Worm (Caenorhabditis elegans) whole organism, L4 larva: Measurements from ENCODE around the gene srw-44.

Experiments used
- F10B5.3 ChIP-seq: sonication (generic microtip); optimal IDR thresholded peaks from 2 replicates; lab custom pipeline; 2016; ENCODE audit warnings: mild to moderate bottlenecking, missing genetic modification characterization, missing compliant biosample characterization
- F26F4.8 ChIP-seq: fragments of 200-800 bp; sonication (Bioruptor generic); conservative IDR thresholded peaks from 2 replicates; pipeline ENCODE4 v1.3.6; 2022; ENCODE audit warnings: missing genetic modification characterization, missing compliant biosample characterization
- R02D3.7 ChIP-seq: fragments of 150-350 bp; sonication (generic microtip); optimal IDR thresholded peaks from 3 replicates; lab custom pipeline; 2014; ENCODE audit warnings: missing biosample characterization, missing genetic modification characterization
- T26A8.4 ChIP-seq: fragments of 200-800 bp; sonication (Bioruptor generic); IDR thresholded peaks from 2 replicates; pipeline ENCODE4 v1.3.6; 2022; ENCODE audit warnings: missing genetic modification characterization, missing compliant biosample characterization
- aha-1 ChIP-seq: fragments of 150-350 bp; peaks from one replicate; lab custom pipeline; 2014; ENCODE audit warnings: missing biosample characterization, missing genetic modification characterization
- aly-2 ChIP-seq: sonication (generic microtip); optimal IDR thresholded peaks from 2 replicates; lab custom pipeline; 2018; ENCODE audit warnings: missing biosample characterization, missing genetic modification characterization
- ceh-28 ChIP-seq: fragments of 150-350 bp; optimal IDR thresholded peaks from 2 replicates; lab custom pipeline; 2014; ENCODE audit warnings: missing biosample characterization, missing genetic modification reagents, missing genetic modification characterization
- ceh-44 ChIP-seq: fragments of 200-800 bp; sonication (Bioruptor generic); IDR thresholded peaks from 2 replicates; pipeline ENCODE4 v1.3.6; 2022; ENCODE audit warnings: missing genetic modification reagents, missing genetic modification characterization, missing compliant biosample characterization
- ceh-82 ChIP-seq: sonication (generic microtip); optimal IDR thresholded peaks from 2 replicates; lab custom pipeline; 2017; ENCODE audit warnings: missing biosample characterization, missing genetic modification characterization
- daf-12 ChIP-seq: fragments of 150-350 bp; optimal IDR thresholded peaks from 2 replicates; lab custom pipeline; 2014; ENCODE audit warnings: missing biosample characterization, missing genetic modification reagents, missing genetic modification characterization
- daf-19 ChIP-seq: fragments of 200-800 bp; sonication (Bioruptor generic); conservative IDR thresholded peaks from 2 replicates; pipeline ENCODE4 v1.3.6; 2022; ENCODE audit warnings: missing genetic modification characterization, missing compliant biosample characterization
- daf-8 ChIP-seq: fragments of 200-800 bp; sonication (Bioruptor generic); IDR thresholded peaks from 2 replicates; pipeline ENCODE4 v1.3.6; 2022; ENCODE audit warnings: missing genetic modification characterization, missing compliant biosample characterization
- dmd-8 ChIP-seq: fragments of 200-800 bp; sonication (Bioruptor generic); IDR thresholded peaks from 2 replicates; pipeline ENCODE4 v1.3.6; 2022; ENCODE audit warnings: missing genetic modification characterization, missing compliant biosample characterization
- fos-1 ChIP-seq: fragments of 150-350 bp; optimal IDR thresholded peaks from 2 replicates; lab custom pipeline; 2014; ENCODE audit warnings: missing biosample characterization, missing genetic modification characterization
- lin-15B ChIP-seq: fragments of 150-350 bp; sonication (generic microtip); optimal IDR thresholded peaks from 3 replicates; lab custom pipeline; 2014; ENCODE audit warnings: missing biosample characterization, missing genetic modification characterization
- lin-39 ChIP-seq: fragments of 150-350 bp; optimal IDR thresholded peaks from 2 replicates; lab custom pipeline; 2014; ENCODE audit warnings: missing biosample characterization, missing genetic modification reagents, missing genetic modification characterization
- lsy-2 ChIP-seq, 2 experiments: fragments of 150-350 bp in 1 of 2; sonication (generic microtip) in 1 of 2; optimal IDR thresholded peaks; 2 replicates each; lab custom pipeline; 2014 to 2017; ENCODE audit warnings: missing biosample characterization in 2 of 2, missing genetic modification characterization in 2 of 2
- madf-5 ChIP-seq, 2 experiments: fragments of 200-800 bp; sonication (Bioruptor generic); IDR thresholded peaks; 2 replicates each; pipeline ENCODE4 v1.3.6; 2022; ENCODE audit warnings: missing compliant biosample characterization in 2 of 2, missing genetic modification characterization in 2 of 2
- madf-9 ChIP-seq: fragments of 200-800 bp; sonication (Bioruptor generic); conservative IDR thresholded peaks from 2 replicates; pipeline ENCODE4 v1.3.6; 2022; ENCODE audit warnings: missing genetic modification reagents, missing genetic modification characterization, missing compliant biosample characterization
- mep-1 ChIP-seq: fragments of 150-350 bp; sonication (generic microtip); optimal IDR thresholded peaks from 3 replicates; lab custom pipeline; 2014; ENCODE audit warnings: missing biosample characterization, missing genetic modification characterization
- nhr-25 ChIP-seq: sonication (generic microtip); optimal IDR thresholded peaks from 2 replicates; lab custom pipeline; 2017; ENCODE audit warnings: missing genetic modification characterization, mild to moderate bottlenecking, missing compliant biosample characterization, antibody characterized with exemption, moderate library complexity, borderline replicate concordance; ENCODE audit not compliant: insufficient read depth
- nhr-28 ChIP-seq: fragments of 150-350 bp; optimal IDR thresholded peaks from 2 replicates; lab custom pipeline; 2014; ENCODE audit warnings: missing biosample characterization, missing genetic modification characterization
- pha-4 ChIP-seq, 2 experiments: fragments of 150-350 bp in 1 of 2; fragments of 200-800 bp in 1 of 2; sonication (Bioruptor generic) in 1 of 2; IDR thresholded peaks in 1 of 2; optimal IDR thresholded peaks in 1 of 2; 2 replicates each; pipeline versions ENCODE4 v1.3.6 to Lab custom; 2014 to 2022; ENCODE audit warnings: missing genetic modification characterization in 2 of 2, missing genetic modification reagents in 2 of 2, missing biosample characterization in 1 of 2, missing compliant biosample characterization in 1 of 2
- set-16 ChIP-seq: fragments of 200-800 bp; sonication (Bioruptor generic); IDR thresholded peaks from 2 replicates; pipeline ENCODE4 v1.3.6; 2022; ENCODE audit warnings: missing genetic modification reagents, missing genetic modification characterization, missing compliant biosample characterization
- snpc-4 ChIP-seq: fragments of 150-350 bp; optimal IDR thresholded peaks from 2 replicates; lab custom pipeline; 2014; ENCODE audit warnings: missing biosample characterization, missing genetic modification characterization
- zfp-2 ChIP-seq: sonication (generic microtip); optimal IDR thresholded peaks from 2 replicates; lab custom pipeline; 2016; ENCODE audit warnings: mild to moderate bottlenecking, missing genetic modification characterization, missing compliant biosample characterization
- zip-2 ChIP-seq: fragments of 150-350 bp; optimal IDR thresholded peaks from 2 replicates; lab custom pipeline; 2014; ENCODE audit warnings: missing biosample characterization, missing genetic modification characterization
- ztf-11 ChIP-seq: fragments of 150-350 bp; optimal IDR thresholded peaks from 2 replicates; lab custom pipeline; 2014; ENCODE audit warnings: missing biosample characterization, missing genetic modification characterization

srw-44 gene

DNA sequence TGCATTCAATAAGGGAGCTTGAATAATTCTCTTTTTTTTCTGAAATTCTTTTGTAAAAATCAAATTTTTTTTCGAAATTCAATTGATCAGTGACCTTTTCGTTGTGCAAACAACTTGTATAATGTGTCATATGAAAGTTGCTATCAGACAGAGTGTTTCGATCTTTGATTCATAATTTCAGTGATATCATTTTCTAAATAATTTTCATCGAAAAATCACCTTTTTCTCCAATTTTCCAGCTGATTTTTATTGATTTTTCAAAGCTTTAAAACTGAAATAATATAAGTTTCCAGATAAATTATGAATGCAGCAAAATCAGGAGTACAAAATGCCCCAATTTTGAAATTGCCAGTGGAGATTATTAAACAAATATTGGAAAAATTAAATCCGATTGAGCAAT lies 48.4 kb downstream of the srw-44 start, which contains the start of gene fbxa-127:
Gene fbxa-127 (plus strand): TSS at position 301 of the 400 bp plus-strand sequence.
- TF ChIP-seq lin-15B (tag; lab: Kevin White, UChicago), result no peak
- TF ChIP-seq daf-12 (tag; lab: Kevin White, UChicago), result no peak
- TF ChIP-seq aha-1 (tag; lab: Kevin White, UChicago), result no peak
- peak; percentile 29 for TF ChIP-seq nhr-28 (tag; lab: Kevin White, UChicago)
- TF ChIP-seq snpc-4 (tag; lab: Kevin White, UChicago), result no peak

ce11 chrV:16729961-16730360 lies 49.9 kb downstream of the srw-44 start, which contains the start of gene srz-99:
Gene srz-99, plus strand, starts transcription at chrV:16730261.
- TF ChIP-seq dmd-8 (no peak), ceh-82 (tag; lab: Kevin White, UChicago) (no peak), R02D3.7 (no peak), ztf-11 (tag; lab: Kevin White, UChicago) (no peak), F26F4.8 (GFP tag; lab: Robert Waterston, UW) (no peak), aha-1 (tag; lab: Kevin White, UChicago) (no peak), daf-19 (GFP tag; lab: Robert Waterston, UW) (no peak), zfp-2 (tag; lab: Kevin White, UChicago) (no peak), aly-2 (tag; lab: Kevin White, UChicago) (no peak), nhr-25 (tag; lab: Kevin White, UChicago) (no peak), madf-5 (GFP tag; IDR thresholded peaks at IDR 0.05; lab: Robert Waterston, UW) (no peak), set-16 (GFP tag; lab: Robert Waterston, UW) (no peak), T26A8.4 (GFP tag; lab: Robert Waterston, UW) (no peak), F10B5.3 (tag; lab: Kevin White, UChicago) (no peak), madf-9 (GFP tag; lab: Robert Waterston, UW) (no peak)

ce11 chrV:16731600-16731999 lies 51.5 kb downstream of the srw-44 start, which contains the start of gene srz-100:
Gene srz-100, plus strand, starts transcription at chrV:16731900.
- TF ChIP-seq pha-4 (GFP tag; IDR thresholded peaks at IDR 0.05; lab: Robert Waterston, UW) (no peak), pha-4 (tag; optimal IDR thresholded peaks at IDR 0.05; lab: Kevin White, UChicago) (no peak), ceh-44 (GFP tag; lab: Robert Waterston, UW) (no peak), T26A8.4 (GFP tag; lab: Robert Waterston, UW) (no peak), daf-8 (GFP tag; lab: Robert Waterston, UW) (no peak), ceh-28 (tag; lab: Kevin White, UChicago) (no peak), lin-15B (tag; lab: Kevin White, UChicago) (no peak), lsy-2 (tag; optimal IDR thresholded peaks at IDR 0.05; lab: Kevin White, UChicago) (no peak), mep-1 (tag; lab: Kevin White, UChicago) (no peak), fos-1 (no peak), zip-2 (tag; lab: Kevin White, UChicago) (no peak), lin-39 (tag; lab: Kevin White, UChicago) (no peak)
- TF ChIP-seq, all 104 proteins: peak for 0
